Worm (Caenorhabditis elegans): ENCODE data around the gene sdz-26.

DNA sequence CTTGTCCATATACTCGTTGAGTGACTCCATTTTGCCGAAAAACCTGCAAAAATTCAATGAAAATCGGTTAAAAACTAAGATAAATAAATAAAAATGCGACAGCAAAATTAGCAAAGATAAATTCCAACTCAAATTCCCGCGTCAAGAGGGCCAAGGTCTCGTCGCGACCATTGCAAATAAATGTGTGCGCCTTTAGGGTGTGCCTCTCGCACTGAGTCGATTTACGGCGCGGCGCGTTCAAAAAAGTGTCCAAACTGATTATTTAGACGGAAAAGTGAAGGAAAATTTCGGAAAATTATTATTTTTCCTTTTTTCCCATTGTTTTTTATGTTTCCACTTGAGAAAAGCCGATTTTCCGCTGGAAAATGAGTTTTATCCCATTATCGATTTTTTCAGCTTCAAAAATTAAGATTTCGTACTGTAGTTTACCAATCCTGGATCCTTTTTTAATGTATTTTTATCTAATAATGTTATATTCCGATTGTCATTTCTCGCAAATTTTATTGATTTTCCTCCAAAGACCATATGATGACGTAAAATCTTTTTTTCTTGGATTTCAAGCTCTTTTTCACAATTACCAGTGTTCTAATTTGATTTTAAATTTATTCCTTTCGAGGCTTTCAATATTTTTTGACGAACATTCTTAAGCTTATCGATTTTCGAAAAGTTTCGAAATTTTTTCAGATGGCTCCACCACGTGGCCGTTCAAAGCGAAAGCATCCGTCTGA is 8.7 kb downstream of the sdz-26 start, which contains the start of the genes kbp-3 and nurf-1:
- no peak for TF ChIP-seq ztf-11 (tag; optimal IDR thresholded peaks at IDR 0.05)
- peak; percentile 9 for TF ChIP-seq snpc-4 (tag; optimal IDR thresholded peaks at IDR 0.05)
- no peak for TF ChIP-seq unc-86 (tag; optimal IDR thresholded peaks at IDR 0.05)

Data from whole organism, L1 larva.